5 fruit fly cellular contexts compared by ENCODE assay signal in the genomic region with DNA sequence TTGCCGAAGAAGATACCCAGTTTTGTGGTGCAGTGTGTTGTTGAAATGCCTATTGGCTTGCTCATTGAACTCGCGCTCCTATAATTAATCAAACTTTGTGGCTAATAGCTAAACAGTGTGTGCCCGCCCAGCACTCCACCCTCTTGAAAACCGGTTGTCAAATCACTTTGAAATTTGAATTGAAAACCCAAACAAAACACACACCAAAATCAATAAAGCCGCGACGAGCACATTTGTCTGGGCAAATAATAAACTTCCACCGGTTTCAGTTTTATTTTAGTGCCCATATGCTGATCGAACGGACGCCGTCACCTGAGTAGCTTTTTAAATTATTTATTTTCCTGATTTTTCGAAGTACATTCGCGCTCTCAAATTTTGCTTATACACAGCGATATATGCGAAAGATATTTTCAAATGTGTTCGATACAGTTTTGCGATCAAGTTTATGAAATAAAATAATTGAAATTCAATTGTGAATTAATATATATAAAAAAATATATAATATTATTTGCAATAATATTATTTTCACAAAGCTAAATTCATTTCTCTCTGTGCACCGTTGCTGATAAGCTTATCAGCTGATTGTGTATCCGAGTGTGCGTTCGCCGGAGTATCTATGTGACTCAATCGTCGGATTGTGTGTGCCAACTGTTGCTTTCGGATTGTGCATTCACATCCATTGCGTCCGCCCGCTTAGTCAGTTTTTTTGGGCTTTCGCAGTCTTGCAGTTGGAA.
TF ChIP-seq lines count a peak whose summit lies in the region.

No protein-coding gene starts in this region.

- no peak for TF ChIP-seq CTCF in whole organism, embryonic (GFP tag; optimal IDR thresholded peaks at IDR 0.05; lab: Kevin White, UChicago)

TF ChIP-seq in whole organism, adult, 20 proteins besides CTCF, POLR2A, EP300 and RAD21 (continues in another document):
- TF ChIP-seq CG1620 (GFP tag; optimal IDR thresholded peaks at IDR 0.05; lab: Kevin White, UChicago): no peak
- TF ChIP-seq pad (GFP tag; optimal IDR thresholded peaks at IDR 0.05; lab: Kevin White, UChicago): peak; percentile 43
- peak; percentile 25 for TF ChIP-seq ovo (GFP tag; optimal IDR thresholded peaks at IDR 0.05; lab: Kevin White, UChicago)
- TF ChIP-seq cic (GFP tag; optimal IDR thresholded peaks at IDR 0.05; lab: Kevin White, UChicago): peak; percentile 14
- TF ChIP-seq CG14711 (tag; optimal IDR thresholded peaks at IDR 0.05; lab: Kevin White, UChicago): peak; percentile 74
- no peak for TF ChIP-seq CG12768 (GFP tag; optimal IDR thresholded peaks at IDR 0.05; lab: Kevin White, UChicago)
- peak; percentile 1 for TF ChIP-seq Mnt (GFP tag; optimal IDR thresholded peaks at IDR 0.05; lab: Kevin White, UChicago)
- no peak for TF ChIP-seq toe (GFP tag; optimal IDR thresholded peaks at IDR 0.05; lab: Kevin White, UChicago)
- peak; percentile 52 for TF ChIP-seq tj (GFP tag; optimal IDR thresholded peaks at IDR 0.05; lab: Kevin White, UChicago)
- TF ChIP-seq Clk (GFP tag; optimal IDR thresholded peaks at IDR 0.05; lab: Kevin White, UChicago): no peak
- TF ChIP-seq Crg-1 (GFP tag; optimal IDR thresholded peaks at IDR 0.05; lab: Kevin White, UChicago): peak; percentile 12
- TF ChIP-seq CG5204 (GFP tag; optimal IDR thresholded peaks at IDR 0.05; lab: Kevin White, UChicago): no peak
- peak; percentile 83 for TF ChIP-seq CG11617 (GFP tag; optimal IDR thresholded peaks at IDR 0.05; lab: Kevin White, UChicago)
- TF ChIP-seq kay (GFP tag; lab: Kevin White, UChicago; ENCODE audit: borderline replicate concordance): no peak
- peak; percentile 79 for TF ChIP-seq CG33017 (tag; optimal IDR thresholded peaks at IDR 0.05; lab: Kevin White, UChicago)
- peak; percentile 84 for TF ChIP-seq CG7101 (tag; optimal IDR thresholded peaks at IDR 0.05; lab: Kevin White, UChicago)

TF ChIP-seq in whole organism, embryonic, 481 proteins besides CTCF, POLR2A, EP300 and RAD21 (continues in another document):
- TF ChIP-seq crol (GFP tag; IDR thresholded peaks at IDR 0.05; lab: Robert Waterston, UW): no peak
- TF ChIP-seq CG6813 (GFP tag; optimal IDR thresholded peaks at IDR 0.05; lab: Kevin White, UChicago): peak; percentile 84
- peak; percentile 63 for TF ChIP-seq CG15514 (GFP tag; optimal IDR thresholded peaks at IDR 0.05; lab: Kevin White, UChicago)
- TF ChIP-seq CG11456 (GFP tag; IDR thresholded peaks at IDR 0.05; lab: Robert Waterston, UW): peak; percentile 70; the same call in 1 of the 3 replicates
- peak; percentile 79 for TF ChIP-seq Dek (tag; optimal IDR thresholded peaks at IDR 0.05; lab: Kevin White, UChicago)
- no peak for TF ChIP-seq CG2129 (GFP tag; IDR thresholded peaks at IDR 0.05; lab: Robert Waterston, UW; ENCODE audit: partially characterized antibody)
- peak; percentile 58 for TF ChIP-seq vfl (GFP tag; optimal IDR thresholded peaks at IDR 0.05; lab: Kevin White, UChicago)
- TF ChIP-seq dmrt99B (tag; optimal IDR thresholded peaks at IDR 0.05; lab: Kevin White, UChicago): peak; percentile 90
- peak; percentile 33 for TF ChIP-seq tin (GFP tag; optimal IDR thresholded peaks at IDR 0.05; lab: Kevin White, UChicago)
- TF ChIP-seq Dfd (GFP tag; optimal IDR thresholded peaks at IDR 0.05; lab: Kevin White, UChicago): no peak
- TF ChIP-seq pum (GFP tag; optimal IDR thresholded peaks at IDR 0.05; lab: Kevin White, UChicago): no peak
- TF ChIP-seq CG17186 (GFP tag; optimal IDR thresholded peaks at IDR 0.05; lab: Kevin White, UChicago): no peak
- no peak for TF ChIP-seq amos (GFP tag; IDR thresholded peaks at IDR 0.05; lab: Robert Waterston, UW; ENCODE audit: partially characterized antibody)
- no peak for TF ChIP-seq CG1603 (tag; optimal IDR thresholded peaks at IDR 0.05; lab: Kevin White, UChicago)
- TF ChIP-seq en (GFP tag; optimal IDR thresholded peaks at IDR 0.05; lab: Kevin White, UChicago): no peak
- TF ChIP-seq gsb (GFP tag; IDR thresholded peaks at IDR 0.05; lab: Robert Waterston, UW): peak; percentile 67; the same call in 1 of the 2 replicates

TF ChIP-seq in whole organism, prepupa, 60 proteins besides CTCF, POLR2A, EP300 and RAD21 (continues in another document):
- TF ChIP-seq CG11762 (GFP tag; optimal IDR thresholded peaks at IDR 0.05; lab: Kevin White, UChicago; ENCODE audit: insufficient read depth) (peak; percentile 22), Gug (GFP tag; IDR thresholded peaks at IDR 0.05; lab: Robert Waterston, UW) (peak; percentile 64), CG3032 (tag; optimal IDR thresholded peaks at IDR 0.05; lab: Kevin White, UChicago) (peak; percentile 38), CG8119 (GFP tag; IDR thresholded peaks at IDR 0.05; lab: Robert Waterston, UW) (peak; percentile 76), vri (GFP tag; optimal IDR thresholded peaks at IDR 0.05; lab: Kevin White, UChicago) (peak; percentile 82), dsx (GFP tag; optimal IDR thresholded peaks at IDR 0.05; lab: Kevin White, UChicago; ENCODE audit: poor library complexity, severe bottlenecking) (no peak), Eip75B (GFP tag; optimal IDR thresholded peaks at IDR 0.05; lab: Kevin White, UChicago) (no peak), Smox (GFP tag; optimal IDR thresholded peaks at IDR 0.05; lab: Kevin White, UChicago) (no peak), Hr39 (GFP tag; optimal IDR thresholded peaks at IDR 0.05; lab: Kevin White, UChicago) (no peak), CG32006 (GFP tag; optimal IDR thresholded peaks at IDR 0.05; lab: Kevin White, UChicago) (peak; percentile 65), CG10631 (GFP tag; optimal IDR thresholded peaks at IDR 0.05; lab: Kevin White, UChicago) (peak; percentile 47), Hr4 (GFP tag; optimal IDR thresholded peaks at IDR 0.05; lab: Kevin White, UChicago) (peak; percentile 43), Ets96B (tag; optimal IDR thresholded peaks at IDR 0.05; lab: Kevin White, UChicago) (peak; percentile 42), esn (GFP tag; optimal IDR thresholded peaks at IDR 0.05; lab: Kevin White, UChicago) (peak; percentile 53), lz (GFP tag; optimal IDR thresholded peaks at IDR 0.05; lab: Kevin White, UChicago) (no peak), CG31627 (GFP tag; optimal IDR thresholded peaks at IDR 0.05; lab: Kevin White, UChicago) (no peak), Met (GFP tag; optimal IDR thresholded peaks at IDR 0.05; lab: Kevin White, UChicago) (peak; percentile 50)

TF ChIP-seq in whole organism, pupa, 21 proteins besides CTCF, POLR2A, EP300 and RAD21:
- TF ChIP-seq CG9948 (tag; optimal IDR thresholded peaks at IDR 0.05; lab: Kevin White, UChicago) (no peak), gl (tag; optimal IDR thresholded peaks at IDR 0.05; lab: Kevin White, UChicago) (no peak), CG8301 (tag; optimal IDR thresholded peaks at IDR 0.05; lab: Kevin White, UChicago) (peak; percentile 31), CG4496 (GFP tag; IDR thresholded peaks at IDR 0.05; lab: Robert Waterston, UW) (peak; percentile 58; the same call in 2 of the 3 replicates), CG14655 (GFP tag; optimal IDR thresholded peaks at IDR 0.05; lab: Kevin White, UChicago) (no peak), CG15710 (tag; optimal IDR thresholded peaks at IDR 0.05; lab: Kevin White, UChicago) (peak; percentile 29), CG10348 (GFP tag; IDR thresholded peaks at IDR 0.05; lab: Robert Waterston, UW) (no peak), Snoo (tag; optimal IDR thresholded peaks at IDR 0.05; lab: Kevin White, UChicago) (peak; percentile 17), Ets98B (GFP tag; IDR thresholded peaks at IDR 0.05; lab: Robert Waterston, UW) (peak; percentile 61; the same call in 1 of the 2 replicates), CG32121 (GFP tag; IDR thresholded peaks at IDR 0.05; lab: Robert Waterston, UW) (peak; percentile 62; the same call in 1 of the 2 replicates), rn (GFP tag; IDR thresholded peaks at IDR 0.05; lab: Robert Waterston, UW) (no peak), Pif1A (GFP tag; optimal IDR thresholded peaks at IDR 0.05; lab: Kevin White, UChicago) (peak; percentile 39), D1 (tag; optimal IDR thresholded peaks at IDR 0.05; lab: Kevin White, UChicago) (peak; percentile 9), Pif1B (GFP tag; optimal IDR thresholded peaks at IDR 0.05; lab: Kevin White, UChicago) (peak; percentile 52), CG17806 (tag; optimal IDR thresholded peaks at IDR 0.05; lab: Kevin White, UChicago) (peak; percentile 41), CG12605 (GFP tag; IDR thresholded peaks at IDR 0.05; lab: Robert Waterston, UW) (peak; percentile 23; the same call in 1 of the 2 replicates), CG34367 (tag; optimal IDR thresholded peaks at IDR 0.05; lab: Kevin White, UChicago) (no peak), fd96Ca (GFP tag; IDR thresholded peaks at IDR 0.05; lab: Robert Waterston, UW) (no peak)
TF ChIP-seq in whole organism, pupa: peak in this region for 11.

TF ChIP-seq in whole organism, wandering third instar larva, 38 proteins besides CTCF, POLR2A, EP300 and RAD21 (continues in another document):
- no peak for TF ChIP-seq Myc (optimal IDR thresholded peaks at IDR 0.05; lab: Kevin White, UChicago)
- TF ChIP-seq Hnf4 (GFP tag; optimal IDR thresholded peaks at IDR 0.05; lab: Kevin White, UChicago): peak; percentile 33
- TF ChIP-seq brk (GFP tag; optimal IDR thresholded peaks at IDR 0.05; lab: Kevin White, UChicago): no peak
- TF ChIP-seq dmrt93B (GFP tag; optimal IDR thresholded peaks at IDR 0.05; lab: Kevin White, UChicago): no peak
- TF ChIP-seq HLH106 (tag; optimal IDR thresholded peaks at IDR 0.05; lab: Kevin White, UChicago): peak; percentile 63
- TF ChIP-seq sage (GFP tag; optimal IDR thresholded peaks at IDR 0.05; lab: Kevin White, UChicago): peak; percentile 19
- TF ChIP-seq Rel (GFP tag; optimal IDR thresholded peaks at IDR 0.05; lab: Kevin White, UChicago): no peak
- peak; percentile 38 for TF ChIP-seq Rel (tag; optimal IDR thresholded peaks at IDR 0.05; lab: Kevin White, UChicago)
- TF ChIP-seq CrebA (GFP tag; optimal IDR thresholded peaks at IDR 0.05; lab: Kevin White, UChicago; ENCODE audit: borderline replicate concordance): no peak
- TF ChIP-seq lola (GFP tag; optimal IDR thresholded peaks at IDR 0.05; lab: Kevin White, UChicago): no peak
- TF ChIP-seq Hr83 (GFP tag; optimal IDR thresholded peaks at IDR 0.05; lab: Kevin White, UChicago; ENCODE audit: poor library complexity, severe bottlenecking): peak; percentile 3
- no peak for TF ChIP-seq GATAd (GFP tag; optimal IDR thresholded peaks at IDR 0.05; lab: Kevin White, UChicago)
- TF ChIP-seq Mio (GFP tag; optimal IDR thresholded peaks at IDR 0.05; lab: Kevin White, UChicago): no peak
- TF ChIP-seq OdsH (GFP tag; optimal IDR thresholded peaks at IDR 0.05; lab: Kevin White, UChicago): peak; percentile 71
- peak; percentile 50 for TF ChIP-seq fru (GFP tag; optimal IDR thresholded peaks at IDR 0.05; lab: Kevin White, UChicago)
- no peak for TF ChIP-seq CG32264 (GFP tag; optimal IDR thresholded peaks at IDR 0.05; lab: Kevin White, UChicago)
- TF ChIP-seq br (GFP tag; optimal IDR thresholded peaks at IDR 0.05; lab: Kevin White, UChicago): peak; percentile 31
- TF ChIP-seq jim (GFP tag; optimal IDR thresholded peaks at IDR 0.05; lab: Kevin White, UChicago): no peak
- no peak for TF ChIP-seq CG9705 (GFP tag; optimal IDR thresholded peaks at IDR 0.05; lab: Kevin White, UChicago)
- no peak for TF ChIP-seq Vsx2 (GFP tag; optimal IDR thresholded peaks at IDR 0.05; lab: Kevin White, UChicago; ENCODE audit: partially characterized antibody)
- TF ChIP-seq pan (optimal IDR thresholded peaks at IDR 0.05; lab: Kevin White, UChicago): no peak
